Worm (Caenorhabditis elegans): ENCODE data around the gene srg-22.
"Not testable (repeated sequence)": the region's sequence is repeated elsewhere in the genome, so short reads cannot be mapped to it uniquely, and the experiment has no call there.

Gene srg-22

ce11 chrII:3093352-3093751, at the start of gene srg-22:
Gene srg-22 (minus strand): TSS chrII:3093452.
- TF ChIP-seq unc-62 (GFP tag; optimal IDR thresholded peaks at IDR 0.05) = no peak

DNA sequence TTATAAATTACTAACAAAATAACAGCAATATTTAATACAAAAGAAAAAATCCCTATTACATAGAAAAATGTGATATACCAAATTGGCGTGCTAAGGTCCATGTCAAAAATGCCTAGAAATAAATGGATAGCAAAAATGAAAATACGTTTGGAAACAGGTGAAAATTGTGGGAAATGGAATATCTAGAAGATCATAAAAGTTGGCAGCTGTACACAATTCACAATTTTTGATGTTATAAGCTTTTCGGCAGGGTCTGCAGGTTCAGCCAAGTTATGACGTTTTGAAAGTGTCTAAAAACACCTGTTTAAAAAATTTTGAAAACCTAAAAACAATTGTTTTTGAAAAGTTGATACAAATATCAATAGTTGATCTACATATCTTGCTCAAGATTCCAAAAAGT, 49.6 kb upstream of the srg-22 start, which contains the start of gene sri-42:
sri-42 (minus strand) TSS at position 101 of the 400 bp plus-strand sequence.
- TF ChIP-seq unc-62 (GFP tag; optimal IDR thresholded peaks at IDR 0.05) = not testable (repeated sequence)

- TF ChIP-seq unc-62 (GFP tag; optimal IDR thresholded peaks at IDR 0.05) = no peak
These were observed 44.6 kb upstream of the srg-22 start, which contains the start of gene sri-54 for ce11 chrII:3137804-3138203. Gene sri-54 (minus strand): TSS chrII:3137904.

ce11 chrII:3135293-3135692, 42.0 kb upstream of the srg-22 start:
- TF ChIP-seq unc-62 (GFP tag; optimal IDR thresholded peaks at IDR 0.05) = no peak

- no peak for TF ChIP-seq unc-62 (GFP tag; optimal IDR thresholded peaks at IDR 0.05)
These were observed 35.8 kb upstream of the srg-22 start, which contains the start of gene chil-24 for ce11 chrII:3129007-3129406. Gene chil-24 (plus strand): TSS chrII:3129162.

ce11 chrII:3126741-3127140, 33.5 kb upstream of the srg-22 start, which contains the start of gene ins-31:
Gene ins-31 (plus strand): TSS chrII:3127041.
- TF ChIP-seq unc-62 (GFP tag; optimal IDR thresholded peaks at IDR 0.05) = not testable (repeated sequence)

ce11 chrII:3126341-3126740, 33.1 kb upstream of the srg-22 start, which contains the start of gene ins-19:
Gene ins-19 (minus strand): TSS chrII:3126441.
- no peak for TF ChIP-seq unc-62 (GFP tag; optimal IDR thresholded peaks at IDR 0.05)

DNA sequence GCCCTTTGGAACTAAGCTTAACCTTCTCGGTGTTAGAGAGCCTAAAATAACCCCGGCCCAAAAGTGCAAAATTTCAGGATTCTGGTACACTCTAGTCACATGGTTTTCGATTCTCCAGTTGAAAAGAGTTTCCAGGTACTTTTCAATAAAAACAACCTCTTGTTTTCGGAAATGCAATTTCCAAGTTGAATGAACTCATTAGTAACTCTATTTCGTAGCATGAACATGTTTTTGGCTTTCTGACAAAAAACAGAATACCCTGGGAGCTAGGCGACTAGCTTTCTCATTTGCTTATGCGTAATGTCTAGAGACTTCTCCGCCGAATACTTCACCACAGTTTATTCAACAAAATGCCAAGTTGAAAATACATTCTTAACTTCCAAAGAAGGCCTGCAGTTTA, 30.0 kb upstream of the srg-22 start, which contains the start of gene srh-71:
srh-71 (plus strand) TSS at position 301 of the 400 bp plus-strand sequence.
- no peak for TF ChIP-seq unc-62 (GFP tag; optimal IDR thresholded peaks at IDR 0.05)

- no peak for TF ChIP-seq unc-62 (GFP tag; optimal IDR thresholded peaks at IDR 0.05)
These were observed 25.7 kb upstream of the srg-22 start, which contains the start of gene T10D4.6 for ce11 chrII:3118907-3119382. Gene T10D4.6 (plus strand): TSS chrII:3119332.

DNA sequence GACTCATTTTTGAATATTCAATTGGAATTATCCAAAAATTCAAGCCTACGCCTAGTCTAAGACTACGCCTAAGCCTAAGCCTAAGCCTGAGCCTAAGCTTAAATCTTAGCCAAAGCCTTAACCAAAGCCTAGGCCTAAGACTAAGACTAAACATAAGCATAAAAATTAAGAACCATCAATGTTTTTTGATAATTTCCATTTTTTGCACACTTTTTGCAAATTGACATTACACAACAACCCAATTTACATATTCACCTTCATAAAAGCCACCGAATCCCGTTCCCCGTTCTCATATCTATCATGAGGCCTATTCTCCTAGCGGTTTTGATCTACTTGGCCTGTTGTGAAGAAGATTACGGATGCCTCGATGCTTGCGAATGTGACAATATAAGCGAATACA, 24.2 kb upstream of the srg-22 start, which contains the start of gene T10D4.7:
T10D4.7 (plus strand) TSS at position 301 of the 400 bp plus-strand sequence.
- no peak for TF ChIP-seq unc-62 (GFP tag; optimal IDR thresholded peaks at IDR 0.05)

- no peak for TF ChIP-seq unc-62 (GFP tag; optimal IDR thresholded peaks at IDR 0.05)
These were observed 20.7 kb upstream of the srg-22 start, which contains the start of gene clec-123 for ce11 chrII:3113934-3114333. Gene clec-123 (plus strand): TSS chrII:3114234.

ce11 chrII:3113289-3113688, 20.0 kb upstream of the srg-22 start:
- no peak for TF ChIP-seq unc-62 (GFP tag; optimal IDR thresholded peaks at IDR 0.05)

- no peak for TF ChIP-seq unc-62 (GFP tag; optimal IDR thresholded peaks at IDR 0.05)
These were observed 19.1 kb upstream of the srg-22 start, which contains the start of gene Y25C1A.2 for ce11 chrII:3112313-3112712. Gene Y25C1A.2 (plus strand): TSS chrII:3112613.

ce11 chrII:3111147-3111546, 17.9 kb upstream of the srg-22 start, which contains the start of gene Y25C1A.13:
Gene Y25C1A.13 (minus strand): TSS chrII:3111247.
- no peak for TF ChIP-seq unc-62 (GFP tag; optimal IDR thresholded peaks at IDR 0.05)

DNA sequence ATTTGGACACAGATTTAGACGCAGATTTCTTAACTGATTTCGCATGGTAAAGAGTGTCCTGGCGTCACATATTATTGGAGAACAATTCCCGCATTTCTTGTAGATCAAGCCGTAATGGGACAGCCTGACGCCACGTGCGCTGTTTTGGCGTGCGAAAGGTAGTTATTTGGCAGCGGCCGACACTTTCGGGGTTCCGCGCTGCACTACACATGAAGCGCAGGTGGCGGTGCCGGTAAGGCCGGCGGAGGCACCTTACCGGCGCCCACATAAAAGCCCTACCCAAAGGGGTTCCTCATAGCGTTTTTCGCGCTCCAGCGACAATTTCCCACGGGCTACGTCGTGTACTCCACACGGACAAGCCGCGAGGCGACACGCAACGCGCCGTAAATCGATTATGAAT, 16.8 kb upstream of the srg-22 start:
- TF ChIP-seq unc-62 (GFP tag; optimal IDR thresholded peaks at IDR 0.05) = no peak

ce11 chrII:3109533-3109932, 16.3 kb upstream of the srg-22 start:
- TF ChIP-seq unc-62 (GFP tag; optimal IDR thresholded peaks at IDR 0.05) = no peak

DNA sequence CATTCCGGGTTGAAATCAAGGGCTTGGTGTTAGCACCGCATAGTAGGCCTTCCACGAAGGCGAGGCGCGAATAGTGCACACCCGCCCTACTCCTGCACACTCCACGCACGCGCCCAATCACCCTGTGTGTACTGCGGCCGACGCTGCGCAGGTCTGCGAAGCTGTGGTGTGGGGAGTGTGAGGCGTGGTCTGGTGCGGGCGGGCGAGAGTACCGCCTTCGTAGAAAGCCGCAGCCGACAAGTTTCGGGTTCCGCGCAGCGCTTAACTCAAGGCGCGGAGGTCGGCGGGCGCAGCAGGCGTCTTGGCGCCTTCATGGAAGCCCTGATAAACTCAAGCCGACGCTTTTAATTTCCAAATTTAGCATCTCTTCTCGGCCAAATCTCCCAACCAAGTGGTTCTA, 14.8 kb upstream of the srg-22 start:
- TF ChIP-seq unc-62 (GFP tag; optimal IDR thresholded peaks at IDR 0.05) = no peak
